Worm (Caenorhabditis elegans) whole organism, L1 larva: ENCODE measurements around the gene nas-28.

Experiments used
- ama-1 ChIP-seq: fragments of 150-350 bp; optimal IDR thresholded peaks from 2 replicates; lab custom pipeline; 2014
- blmp-1 ChIP-seq: fragments of 150-350 bp; optimal IDR thresholded peaks from 2 replicates; lab custom pipeline; 2014; ENCODE audit warnings: missing biosample characterization, missing genetic modification characterization
- ceh-63 ChIP-seq: fragments of 200-800 bp; sonication (Bioruptor generic); optimal IDR thresholded peaks from 2 replicates; lab custom pipeline; 2018; ENCODE audit warnings: mild to moderate bottlenecking, missing genetic modification characterization, missing compliant biosample characterization
- ceh-88 ChIP-seq: fragments of 200-800 bp; sonication (Bioruptor generic); IDR thresholded peaks from 2 replicates; pipeline ENCODE4 v1.3.6; 2022; ENCODE audit warnings: missing genetic modification characterization, missing compliant biosample characterization
- dpl-1 ChIP-seq, 3 experiments: fragments of 150-350 bp in 2 of 3; sonication (generic microtip) in 1 of 3; optimal IDR thresholded peaks; 2 replicates each; lab custom pipeline; 2014 to 2017; ENCODE audit warnings: missing biosample characterization in 3 of 3, missing genetic modification characterization in 3 of 3, missing genetic modification reagents in 3 of 3
- efl-1 ChIP-seq, 4 experiments: fragments of 150-350 bp; optimal IDR thresholded peaks in 3 of 4; peaks in 1 of 4; 1 replicate in 1 of 4; 2 replicates in 3 of 4; lab custom pipeline; 2014; ENCODE audit warnings: missing biosample characterization in 2 of 4, missing genetic modification characterization in 2 of 4, missing genetic modification reagents in 2 of 4
- efl-3 ChIP-seq: fragments of 200-800 bp; sonication (Bioruptor generic); optimal IDR thresholded peaks from 2 replicates; lab custom pipeline; 2018; ENCODE audit warnings: mild to moderate bottlenecking, missing genetic modification characterization, missing compliant biosample characterization
- egl-27 ChIP-seq, 2 experiments: fragments of 150-350 bp in 1 of 2; sonication (generic microtip); optimal IDR thresholded peaks; 3 replicates each; lab custom pipeline; 2017 to 2018; ENCODE audit warnings: missing biosample characterization in 2 of 2, missing genetic modification characterization in 2 of 2, missing genetic modification reagents in 2 of 2
- elt-3 ChIP-seq, 6 experiments: fragments of 150-350 bp in 1 of 6; sonication (generic microtip); optimal IDR thresholded peaks; 2 replicates each; lab custom pipeline; 2017 to 2018; ENCODE audit warnings: missing biosample characterization in 6 of 6, missing genetic modification characterization in 6 of 6, inconsistent platforms in 1 of 6
- fkh-8 ChIP-seq: sonication (generic microtip); optimal IDR thresholded peaks from 2 replicates; lab custom pipeline; 2016; ENCODE audit warnings: mild to moderate bottlenecking, missing genetic modification characterization, missing compliant biosample characterization
- irx-1 ChIP-seq: sonication (generic microtip); optimal IDR thresholded peaks from 2 replicates; lab custom pipeline; 2016; ENCODE audit warnings: missing genetic modification characterization, missing compliant biosample characterization
- lin-35 ChIP-seq, 2 experiments: fragments of 150-350 bp; optimal IDR thresholded peaks; 2 replicates each; lab custom pipeline; 2014; ENCODE audit warnings: missing biosample characterization in 2 of 2, missing genetic modification characterization in 2 of 2, missing genetic modification reagents in 2 of 2
- lsy-2 ChIP-seq, 2 experiments: fragments of 150-350 bp; optimal IDR thresholded peaks; 2 replicates each; lab custom pipeline; 2014; ENCODE audit warnings: missing biosample characterization in 2 of 2, missing genetic modification characterization in 2 of 2
- mab-9 ChIP-seq: fragments of 200-800 bp; sonication (Bioruptor generic); IDR thresholded peaks from 2 replicates; pipeline ENCODE4 v1.3.6; 2022; ENCODE audit warnings: missing genetic modification reagents, missing genetic modification characterization, missing compliant biosample characterization
- mdl-1 ChIP-seq, 2 experiments: fragments of 150-350 bp; optimal IDR thresholded peaks; 2 replicates each; lab custom pipeline; 2014 to 2017; ENCODE audit warnings: missing biosample characterization in 2 of 2, missing genetic modification characterization in 2 of 2, inconsistent platforms in 1 of 2
- mef-2 ChIP-seq: fragments of 150-350 bp; optimal IDR thresholded peaks from 2 replicates; lab custom pipeline; 2014; ENCODE audit warnings: missing biosample characterization, missing genetic modification characterization
- nhr-19 ChIP-seq: fragments of 200-800 bp; sonication (Bioruptor generic); conservative IDR thresholded peaks from 2 replicates; pipeline ENCODE4 v1.3.6; 2022; ENCODE audit warnings: missing genetic modification characterization, missing compliant biosample characterization
- nhr-20 ChIP-seq: sonication (generic microtip); optimal IDR thresholded peaks from 2 replicates; lab custom pipeline; 2016; ENCODE audit warnings: mild to moderate bottlenecking, missing genetic modification characterization, missing compliant biosample characterization
- nhr-28 ChIP-seq: fragments of 150-350 bp; optimal IDR thresholded peaks from 2 replicates; lab custom pipeline; 2014; ENCODE audit warnings: missing biosample characterization, missing genetic modification characterization
- nhr-47 ChIP-seq: sonication (generic microtip); optimal IDR thresholded peaks from 2 replicates; lab custom pipeline; 2016; ENCODE audit warnings: mild to moderate bottlenecking, missing genetic modification characterization, moderate library complexity, missing compliant biosample characterization
- nhr-85 ChIP-seq: sonication (generic microtip); peaks from one replicate; lab custom pipeline; 2016; ENCODE audit warnings: missing genetic modification characterization, inconsistent platforms, missing compliant biosample characterization
- pag-3 ChIP-seq: sonication (generic microtip); optimal IDR thresholded peaks from 2 replicates; lab custom pipeline; 2017; ENCODE audit warnings: missing genetic modification characterization, mild to moderate bottlenecking, missing compliant biosample characterization, antibody characterized with exemption, borderline replicate concordance; ENCODE audit not compliant: insufficient read depth
- snpc-4 ChIP-seq: fragments of 150-350 bp; optimal IDR thresholded peaks from 2 replicates; lab custom pipeline; 2014; ENCODE audit warnings: missing biosample characterization, missing genetic modification characterization
- tlp-1 ChIP-seq: fragments of 150-350 bp; optimal IDR thresholded peaks from 2 replicates; lab custom pipeline; 2014; ENCODE audit warnings: missing biosample characterization, missing genetic modification characterization
- unc-130 ChIP-seq: fragments of 150-350 bp; optimal IDR thresholded peaks from 2 replicates; lab custom pipeline; 2017; ENCODE audit warnings: missing biosample characterization, missing genetic modification characterization, inconsistent platforms
- vab-15 ChIP-seq: sonication (generic microtip); optimal IDR thresholded peaks from 2 replicates; lab custom pipeline; 2017; ENCODE audit warnings: missing genotype, mild to moderate bottlenecking, missing genetic modification characterization, missing compliant biosample characterization
- xbp-1 ChIP-seq: sonication (generic microtip); optimal IDR thresholded peaks from 2 replicates; lab custom pipeline; 2016; ENCODE audit warnings: missing genetic modification characterization, missing compliant biosample characterization

nas-28 gene

ce11 chrIII:6216833-6217466 lies 33.9 kb upstream of the nas-28 start, which contains the start of gene hot-4:
TSS of gene hot-4 (plus strand) at chrIII:6217416.
- TF ChIP-seq dpl-1 (GFP tag; optimal IDR thresholded peaks at IDR 0.05; lab: Kevin White, UChicago) (no peak), xbp-1 (tag; lab: Kevin White, UChicago) (no peak), egl-27 (tag; optimal IDR thresholded peaks at IDR 0.05; lab: Kevin White, UChicago) (no peak), blmp-1 (tag; lab: Kevin White, UChicago) (peak; percentile 34), vab-15 (tag; lab: Kevin White, UChicago) (no peak), ceh-63 (GFP tag; lab: Kevin White, UChicago) (no peak), mab-9 (GFP tag; lab: Robert Waterston, UW) (no peak), nhr-47 (no peak)

ce11 chrIII:6215943-6216342 lies 32.9 kb upstream of the nas-28 start:
- peak; percentile 76 for TF ChIP-seq blmp-1 (tag; lab: Kevin White, UChicago)
- TF ChIP-seq lsy-2 (tag; optimal IDR thresholded peaks at IDR 0.05; lab: Kevin White, UChicago): peak in 1 of 2 experiments; percentile 34
- TF ChIP-seq nhr-19 (GFP tag; lab: Robert Waterston, UW): peak; percentile 67
- peak in 1 of 2 experiments; percentile 47 for TF ChIP-seq lin-35 (GFP tag; optimal IDR thresholded peaks at IDR 0.05; lab: Kevin White, UChicago)
- no peak for TF ChIP-seq tlp-1 (tag; lab: Kevin White, UChicago)
- no peak for TF ChIP-seq irx-1 (tag; lab: Kevin White, UChicago)
- peak in 1 of 6 experiments; percentile 72 for TF ChIP-seq elt-3 (tag; optimal IDR thresholded peaks at IDR 0.05; lab: Kevin White, UChicago)
- TF ChIP-seq nhr-85 (tag; lab: Kevin White, UChicago): peak; percentile 47
- TF ChIP-seq efl-1 (optimal IDR thresholded peaks at IDR 0.05; lab: Kevin White, UChicago): no peak
- no peak for TF ChIP-seq efl-1 (GFP tag; optimal IDR thresholded peaks at IDR 0.05 in 1 of 2; lab: Kevin White, UChicago)
- TF ChIP-seq xbp-1 (tag; lab: Kevin White, UChicago): no peak
- peak in 1 of 3 experiments; percentile 13 for TF ChIP-seq dpl-1 (GFP tag; optimal IDR thresholded peaks at IDR 0.05; lab: Kevin White, UChicago)
- TF ChIP-seq pag-3 (tag; lab: Kevin White, UChicago): no peak
- TF ChIP-seq nhr-20 (tag; lab: Kevin White, UChicago): peak; percentile 12
- peak; percentile 44 for TF ChIP-seq unc-130 (tag; lab: Kevin White, UChicago)
- TF ChIP-seq mdl-1 (tag; optimal IDR thresholded peaks at IDR 0.05; lab: Kevin White, UChicago): peak in 1 of 2 experiments; percentile 59

- TF ChIP-seq elt-3 (tag; optimal IDR thresholded peaks at IDR 0.05; lab: Kevin White, UChicago): peak in 1 of 6 experiments; percentile 25
- TF ChIP-seq efl-3: no peak
- TF ChIP-seq ceh-88 (GFP tag; lab: Robert Waterston, UW): no peak
- peak in 1 of 2 experiments; percentile 16 for TF ChIP-seq mdl-1 (tag; optimal IDR thresholded peaks at IDR 0.05; lab: Kevin White, UChicago)
- peak in 1 of 2 experiments; percentile 12 for TF ChIP-seq lsy-2 (tag; optimal IDR thresholded peaks at IDR 0.05; lab: Kevin White, UChicago)
- TF ChIP-seq blmp-1 (tag; lab: Kevin White, UChicago): peak; percentile 57
These were observed 32.5 kb upstream of the nas-28 start, which contains the start of gene C23G10.11 for ce11 chrIII:6215476-6215875. TSS of gene C23G10.11 (minus strand) at chrIII:6215576.

ce11 chrIII:6213915-6214314 lies 30.9 kb upstream of the nas-28 start, which contains the start of gene C23G10.10:
TSS of gene C23G10.10 (minus strand) at chrIII:6214015.
- TF ChIP-seq fkh-8 (tag; lab: Kevin White, UChicago): peak; percentile 34
- no peak for TF ChIP-seq efl-1 (optimal IDR thresholded peaks at IDR 0.05; lab: Kevin White, UChicago)
- TF ChIP-seq efl-1 (GFP tag; optimal IDR thresholded peaks at IDR 0.05 in 1 of 2; lab: Kevin White, UChicago): no peak
- TF ChIP-seq efl-3: no peak
- TF ChIP-seq lin-35 (GFP tag; optimal IDR thresholded peaks at IDR 0.05; lab: Kevin White, UChicago): no peak
- TF ChIP-seq ama-1 (lab: Kevin White, UChicago): no peak
- no peak for TF ChIP-seq nhr-28 (tag; lab: Kevin White, UChicago)
- no peak for TF ChIP-seq snpc-4 (tag; lab: Kevin White, UChicago)
- TF ChIP-seq mef-2 (tag; lab: Kevin White, UChicago): no peak

- TF ChIP-seq snpc-4 (tag; lab: Kevin White, UChicago) (peak; percentile 46), ama-1 (lab: Kevin White, UChicago) (no peak)
These were observed 27.3 kb upstream of the nas-28 start for ce11 chrIII:6210215-6210822.
